Worm (Caenorhabditis elegans) whole organism, mixed stage, embryonic: Measurements from ENCODE around the gene F41F3.3.

Experiments
- bed-3 ChIP-seq: fragments of 200-800 bp; sonication (Bioruptor generic); optimal IDR thresholded peaks from 3 replicates; lab custom pipeline; 2018; ENCODE audit warnings: mild to moderate bottlenecking, missing genetic modification characterization, moderate library complexity, missing compliant biosample characterization
- blmp-1 ChIP-seq: fragments of 150-350 bp; optimal IDR thresholded peaks from 2 replicates; lab custom pipeline; 2014; ENCODE audit warnings: missing biosample characterization, missing genetic modification characterization
- ceh-39 ChIP-seq: fragments of 150-350 bp; optimal IDR thresholded peaks from 2 replicates; lab custom pipeline; 2014; ENCODE audit warnings: missing biosample characterization, missing genetic modification characterization
- ceh-43 ChIP-seq: fragments of 200-800 bp; sonication (Bioruptor generic); optimal IDR thresholded peaks from 2 replicates; lab custom pipeline; 2018; ENCODE audit warnings: mild to moderate bottlenecking, missing genetic modification characterization, moderate library complexity, missing compliant biosample characterization
- cnd-1 ChIP-seq: fragments of 200-800 bp; sonication (Bioruptor generic); optimal IDR thresholded peaks from 2 replicates; lab custom pipeline; 2018; ENCODE audit warnings: mild to moderate bottlenecking, missing genetic modification characterization, missing compliant biosample characterization
- drap-1 ChIP-seq: fragments of 200-800 bp; sonication (Bioruptor generic); optimal IDR thresholded peaks from 3 replicates; lab custom pipeline; 2018; ENCODE audit warnings: mild to moderate bottlenecking, missing genetic modification characterization, missing compliant biosample characterization
- elt-1 ChIP-seq: sonication (generic microtip); optimal IDR thresholded peaks from 2 replicates; lab custom pipeline; 2017; ENCODE audit warnings: missing genetic modification characterization, mild to moderate bottlenecking, missing compliant biosample characterization, antibody characterized with exemption, moderate library complexity, borderline replicate concordance; ENCODE audit not compliant: insufficient read depth
- elt-3 ChIP-seq: fragments of 150-350 bp; optimal IDR thresholded peaks from 2 replicates; lab custom pipeline; 2014; ENCODE audit warnings: missing biosample characterization, missing genetic modification characterization
- flh-1 ChIP-seq: fragments of 200-800 bp; sonication (Bioruptor generic); optimal IDR thresholded peaks from 2 replicates; lab custom pipeline; 2018; ENCODE audit warnings: mild to moderate bottlenecking, missing genetic modification characterization, moderate library complexity, missing compliant biosample characterization
- ham-2 ChIP-seq: fragments of 200-800 bp; sonication (Bioruptor generic); optimal IDR thresholded peaks from 2 replicates; lab custom pipeline; 2018; ENCODE audit warnings: mild to moderate bottlenecking, missing genetic modification characterization, missing compliant biosample characterization
- hlh-1 ChIP-seq: fragments of 150-350 bp; optimal IDR thresholded peaks from 2 replicates; lab custom pipeline; 2014; ENCODE audit warnings: missing biosample characterization, missing genetic modification reagents, missing genetic modification characterization
- lin-13 ChIP-seq: fragments of 150-350 bp; optimal IDR thresholded peaks from 2 replicates; lab custom pipeline; 2014; ENCODE audit warnings: missing biosample characterization, missing genetic modification characterization
- lin-32 ChIP-seq: fragments of 200-800 bp; sonication (Bioruptor generic); optimal IDR thresholded peaks from 2 replicates; lab custom pipeline; 2018; ENCODE audit warnings: mild to moderate bottlenecking, missing genetic modification characterization, missing compliant biosample characterization
- lsy-2 ChIP-seq: fragments of 150-350 bp; optimal IDR thresholded peaks from 2 replicates; lab custom pipeline; 2014; ENCODE audit warnings: missing biosample characterization, missing genetic modification characterization
- mab-5 ChIP-seq: fragments of 150-350 bp; optimal IDR thresholded peaks from 2 replicates; lab custom pipeline; 2014; ENCODE audit warnings: missing biosample characterization, missing genetic modification characterization
- mls-2 ChIP-seq: sonication (generic microtip); optimal IDR thresholded peaks from 2 replicates; lab custom pipeline; 2016; ENCODE audit warnings: mild to moderate bottlenecking, missing genetic modification characterization, moderate library complexity, missing compliant biosample characterization
- nhr-237 ChIP-seq: fragments of 150-350 bp; optimal IDR thresholded peaks from 2 replicates; lab custom pipeline; 2014; ENCODE audit warnings: missing biosample characterization, missing genetic modification characterization
- nhr-76 ChIP-seq: sonication (generic microtip); optimal IDR thresholded peaks from 2 replicates; lab custom pipeline; 2017; ENCODE audit warnings: missing biosample characterization, missing genetic modification characterization
- pha-4 ChIP-seq: fragments of 150-350 bp; optimal IDR thresholded peaks from 2 replicates; lab custom pipeline; 2018; ENCODE audit warnings: missing biosample characterization, missing genetic modification reagents, missing genetic modification characterization
- sem-2 ChIP-seq: fragments of 200-800 bp; sonication (Bioruptor generic); optimal IDR thresholded peaks from 2 replicates; lab custom pipeline; 2018; ENCODE audit warnings: mild to moderate bottlenecking, missing genetic modification characterization, missing compliant biosample characterization
- snpc-4 ChIP-seq: fragments of 150-350 bp; optimal IDR thresholded peaks from 2 replicates; lab custom pipeline; 2014; ENCODE audit warnings: missing biosample characterization, missing genetic modification characterization
- tbx-8 ChIP-seq: fragments of 200-800 bp; sonication (Bioruptor generic); optimal IDR thresholded peaks from 2 replicates; lab custom pipeline; 2018; ENCODE audit warnings: mild to moderate bottlenecking, missing genetic modification characterization, moderate library complexity, missing compliant biosample characterization
- unc-120 ChIP-seq: sonication (generic microtip); optimal IDR thresholded peaks from 2 replicates; lab custom pipeline; 2017; ENCODE audit warnings: missing genetic modification characterization, missing compliant biosample characterization; ENCODE audit not compliant: poor library complexity, severe bottlenecking
- unc-39 ChIP-seq: fragments of 150-350 bp; optimal IDR thresholded peaks from 2 replicates; lab custom pipeline; 2014; ENCODE audit warnings: missing biosample characterization, missing genetic modification characterization
- unc-62 ChIP-seq: fragments of 150-350 bp; optimal IDR thresholded peaks from 2 replicates; lab custom pipeline; 2014; ENCODE audit warnings: missing biosample characterization, missing genetic modification reagents, missing genetic modification characterization

The F41F3.3 gene

ce11 chrV:4684137-4684536 is 36.1 kb upstream of the F41F3.3 start:
- no peak for TF ChIP-seq bed-3
- no peak for TF ChIP-seq hlh-1
- TF ChIP-seq unc-62 (GFP tag; lab: Kevin White, UChicago), result no peak

ce11 chrV:4681670-4682069 is 33.6 kb upstream of the F41F3.3 start, which contains the start of gene K03B4.4:
K03B4.4 (plus strand) TSS chrV:4681970.
- no peak for TF ChIP-seq elt-3 (tag; lab: Kevin White, UChicago)
- no peak for TF ChIP-seq unc-62 (GFP tag; lab: Kevin White, UChicago)
- no peak for TF ChIP-seq hlh-1
- no peak for TF ChIP-seq blmp-1 (tag; lab: Kevin White, UChicago)
- TF ChIP-seq nhr-237 (tag; lab: Kevin White, UChicago), result no peak
- no peak for TF ChIP-seq mls-2

- no peak for TF ChIP-seq bed-3
- no peak for TF ChIP-seq nhr-76 (tag; lab: Kevin White, UChicago)
- no peak for TF ChIP-seq nhr-237 (tag; lab: Kevin White, UChicago)
- no peak for TF ChIP-seq lin-32 (GFP tag; lab: Kevin White, UChicago)
- TF ChIP-seq pha-4 (tag; lab: Kevin White, UChicago), result no peak
Measured at ce11 chrV:4676812-4677211, 28.8 kb upstream of the F41F3.3 start.

ce11 chrV:4676092-4676491 is 28.1 kb upstream of the F41F3.3 start, which contains the start of gene K03B4.6:
K03B4.6 (minus strand) TSS chrV:4676192.
- TF ChIP-seq nhr-237 (tag; lab: Kevin White, UChicago), result no peak

- TF ChIP-seq elt-1 (tag; lab: Kevin White, UChicago) (no peak), pha-4 (tag; lab: Kevin White, UChicago) (no peak), unc-62 (GFP tag; lab: Kevin White, UChicago) (no peak), unc-39 (tag; lab: Kevin White, UChicago) (no peak), nhr-237 (tag; lab: Kevin White, UChicago) (no peak), lsy-2 (no peak), mab-5 (tag; lab: Kevin White, UChicago) (no peak), unc-120 (no peak), sem-2 (GFP tag; lab: Kevin White, UChicago) (no peak), cnd-1 (tag; lab: Kevin White, UChicago) (no peak), ceh-43 (GFP tag; lab: Kevin White, UChicago) (no peak), flh-1 (GFP tag; lab: Kevin White, UChicago) (no peak), elt-3 (tag; lab: Kevin White, UChicago) (no peak), ham-2 (GFP tag; lab: Kevin White, UChicago) (no peak), drap-1 (no peak), tbx-8 (GFP tag; lab: Kevin White, UChicago) (no peak), blmp-1 (tag; lab: Kevin White, UChicago) (no peak)
Measured at ce11 chrV:4674506-4674905, 26.5 kb upstream of the F41F3.3 start, which contains the start of gene K03B4.8. K03B4.8 (minus strand) TSS chrV:4674606.

- no peak for TF ChIP-seq lin-13 (tag; lab: Kevin White, UChicago)
Measured at ce11 chrV:4672487-4672886, 24.4 kb upstream of the F41F3.3 start, which contains the start of gene K03B4.9. K03B4.9 (minus strand) TSS chrV:4672587.

ce11 chrV:4668636-4669035 is 20.6 kb upstream of the F41F3.3 start, which contains the start of gene srx-77:
srx-77 (minus strand) TSS chrV:4668736.
- TF ChIP-seq flh-1 (GFP tag; lab: Kevin White, UChicago), result no peak
- TF ChIP-seq elt-1 (tag; lab: Kevin White, UChicago), result no peak
- no peak for TF ChIP-seq mab-5 (tag; lab: Kevin White, UChicago)
- no peak for TF ChIP-seq hlh-1
- no peak for TF ChIP-seq snpc-4 (tag; lab: Kevin White, UChicago)
- no peak for TF ChIP-seq elt-3 (tag; lab: Kevin White, UChicago)
- TF ChIP-seq ceh-39 (tag; lab: Kevin White, UChicago), result no peak
- no peak for TF ChIP-seq unc-39 (tag; lab: Kevin White, UChicago)
- no peak for TF ChIP-seq unc-62 (GFP tag; lab: Kevin White, UChicago)
